Worm (Caenorhabditis elegans): ENCODE measurements around the gene B0334.20.
"Not testable (repeated sequence)": the region's sequence is repeated elsewhere in the genome, so short reads cannot be mapped to it uniquely, and the experiment has no call there.

ce11 chrII:11534429-11535099, 34.3 kb upstream of the B0334.20 start, which contains the start of gene Y62F5A.12:
- not testable (repeated sequence) for TF ChIP-seq unc-62 (GFP tag; optimal IDR thresholded peaks at IDR 0.05); unc-39 (tag; optimal IDR thresholded peaks at IDR 0.05); nhr-76 (tag; optimal IDR thresholded peaks at IDR 0.05); nhr-28 (tag; optimal IDR thresholded peaks at IDR 0.05); ceh-16 (tag; optimal IDR thresholded peaks at IDR 0.05); fkh-2 (tag; optimal IDR thresholded peaks at IDR 0.05); egl-27 (tag; optimal IDR thresholded peaks at IDR 0.05); nhr-237 (tag; optimal IDR thresholded peaks at IDR 0.05); sea-2 (GFP tag; optimal IDR thresholded peaks at IDR 0.05)
- TF ChIP-seq jun-1 (tag; optimal IDR thresholded peaks at IDR 0.05) (peak; percentile 77), lin-15B (tag; optimal IDR thresholded peaks at IDR 0.05) (peak; percentile 81), pha-4 (tag; optimal IDR thresholded peaks at IDR 0.05) (peak; percentile 67), nhr-25 (tag; optimal IDR thresholded peaks at IDR 0.05) (peak; percentile 46), snpc-4 (tag; optimal IDR thresholded peaks at IDR 0.05) (peak; percentile 76)
